Fruit fly (Drosophila melanogaster) whole organism, pupa: Measurements from ENCODE around the gene Prat2.

Experiments
- CG10348 ChIP-seq: fragments of 200-800 bp; sonication (Bioruptor generic); IDR thresholded peaks from 2 replicates; pipeline ENCODE4 v1.3.6; 2022; ENCODE audit warnings: missing biosample characterization, missing genetic modification characterization
- CG12605 ChIP-seq: fragments of 200-800 bp; sonication (Bioruptor generic); IDR thresholded peaks from 2 replicates; pipeline ENCODE4 v1.3.6; 2022; ENCODE audit warnings: missing biosample characterization, missing genetic modification characterization
- CG13204 ChIP-seq: fragments of 200-800 bp; sonication (Bioruptor generic); optimal IDR thresholded peaks from 2 replicates; lab custom pipeline; 2018; ENCODE audit warnings: missing biosample characterization, mild to moderate bottlenecking, missing genetic modification characterization, moderate library complexity
- CG14655 ChIP-seq: fragments of 200-800 bp; sonication (Bioruptor generic); optimal IDR thresholded peaks from 3 replicates; lab custom pipeline; 2017; ENCODE audit warnings: mild to moderate bottlenecking, missing biosample characterization, missing genetic modification reagents, missing genetic modification characterization
- CG15710 ChIP-seq: fragments of 200-800 bp; sonication (Bioruptor generic); optimal IDR thresholded peaks from 2 replicates; lab custom pipeline; 2018; ENCODE audit warnings: missing biosample characterization, mild to moderate bottlenecking, missing genetic modification characterization, moderate library complexity
- CG17806 ChIP-seq: fragments of 200-800 bp; sonication (Bioruptor generic); optimal IDR thresholded peaks from 2 replicates; lab custom pipeline; 2018; ENCODE audit warnings: missing biosample characterization, mild to moderate bottlenecking, missing genetic modification characterization, moderate library complexity
- CG32121 ChIP-seq: fragments of 200-800 bp; sonication (Bioruptor generic); IDR thresholded peaks from 2 replicates; pipeline ENCODE4 v1.3.6; 2022; ENCODE audit warnings: missing biosample characterization, missing genetic modification characterization
- CG34367 ChIP-seq: fragments of 200-800 bp; sonication (Bioruptor generic); optimal IDR thresholded peaks from 2 replicates; lab custom pipeline; 2018; ENCODE audit warnings: missing biosample characterization, mild to moderate bottlenecking, missing genetic modification characterization
- CG4496 ChIP-seq: fragments of 200-800 bp; sonication (Bioruptor generic); IDR thresholded peaks from 3 replicates; pipeline ENCODE4 v1.3.6; 2022; ENCODE audit warnings: missing biosample characterization, missing genetic modification characterization
- CG8159 ChIP-seq: fragments of 200-800 bp; sonication (Bioruptor generic); optimal IDR thresholded peaks from 3 replicates; lab custom pipeline; 2018; ENCODE audit warnings: missing biosample characterization, mild to moderate bottlenecking, missing genetic modification characterization, moderate library complexity
- CG8301 ChIP-seq: fragments of 200-800 bp; sonication (Bioruptor generic); optimal IDR thresholded peaks from 2 replicates; lab custom pipeline; 2018; ENCODE audit warnings: missing biosample characterization, mild to moderate bottlenecking, missing genetic modification characterization
- CG9948 ChIP-seq: fragments of 200-800 bp; sonication (Bioruptor generic); optimal IDR thresholded peaks from 2 replicates; lab custom pipeline; 2018; ENCODE audit warnings: missing biosample characterization, mild to moderate bottlenecking, missing genetic modification characterization, moderate library complexity
- D1 ChIP-seq: fragments of 200-800 bp; sonication (Bioruptor generic); optimal IDR thresholded peaks from 2 replicates; lab custom pipeline; 2018; ENCODE audit warnings: missing biosample characterization, mild to moderate bottlenecking, missing genetic modification characterization, moderate library complexity
- EcR ChIP-seq: fragments of 200-800 bp; sonication (Bioruptor generic); optimal IDR thresholded peaks from 3 replicates; lab custom pipeline; 2019; ENCODE audit warnings: missing biosample characterization, missing genetic modification characterization, mild to moderate bottlenecking, moderate library complexity, missing genetic modification reagents
- Ets98B ChIP-seq: fragments of 200-800 bp; sonication (Bioruptor generic); IDR thresholded peaks from 2 replicates; pipeline ENCODE4 v1.3.6; 2022; ENCODE audit warnings: missing biosample characterization, missing genetic modification characterization
- Pif1A ChIP-seq: fragments of 200-800 bp; sonication (Bioruptor generic); optimal IDR thresholded peaks from 3 replicates; lab custom pipeline; 2016; ENCODE audit warnings: missing biosample characterization, missing genetic modification characterization
- Pif1B ChIP-seq: fragments of 200-800 bp; sonication (Bioruptor generic); optimal IDR thresholded peaks from 3 replicates; lab custom pipeline; 2016; ENCODE audit warnings: missing biosample characterization, missing genetic modification characterization
- Snoo ChIP-seq: fragments of 200-800 bp; sonication (Bioruptor generic); optimal IDR thresholded peaks from 3 replicates; lab custom pipeline; 2017; ENCODE audit warnings: missing biosample characterization, mild to moderate bottlenecking, missing genetic modification characterization, inconsistent platforms
- fd96Ca ChIP-seq: fragments of 200-800 bp; sonication (Bioruptor generic); IDR thresholded peaks from 3 replicates; pipeline ENCODE4 v1.3.6; 2022; ENCODE audit warnings: missing biosample characterization, missing genetic modification characterization
- gl ChIP-seq: fragments of 200-800 bp; sonication (Bioruptor generic); optimal IDR thresholded peaks from 2 replicates; lab custom pipeline; 2018; ENCODE audit warnings: missing biosample characterization, mild to moderate bottlenecking, missing genetic modification characterization
- rn ChIP-seq: fragments of 200-800 bp; sonication (Bioruptor generic); IDR thresholded peaks from 2 replicates; pipeline ENCODE4 v1.3.6; 2022; ENCODE audit warnings: missing biosample characterization, missing genetic modification characterization

Prat2 gene

dm6 chr3L:6914776-6915175 lies at the start of gene Prat2:
Gene Prat2, minus strand, starts transcription at chr3L:6914876.
- TF ChIP-seq CG9948 = no peak
- no peak for TF ChIP-seq Snoo (tag; lab: Kevin White, UChicago)
- TF ChIP-seq CG8301 = no peak
- TF ChIP-seq rn (GFP tag; lab: Robert Waterston, UW) = no peak
- TF ChIP-seq CG8159 (tag; lab: Kevin White, UChicago) = no peak
- TF ChIP-seq Pif1B = no peak

- TF ChIP-seq CG14655 (GFP tag; lab: Kevin White, UChicago) (peak; percentile 87), Pif1B (peak; percentile 57), CG34367 (peak; percentile 82), Pif1A (GFP tag; lab: Kevin White, UChicago) (peak; percentile 82), CG4496 (GFP tag; lab: Robert Waterston, UW) (peak; percentile 71), D1 (tag; lab: Kevin White, UChicago) (no peak), Snoo (tag; lab: Kevin White, UChicago) (peak; percentile 45), CG15710 (tag; lab: Kevin White, UChicago) (peak; percentile 84), CG17806 (tag; lab: Kevin White, UChicago) (peak; percentile 80), CG8159 (tag; lab: Kevin White, UChicago) (peak; percentile 84), Ets98B (GFP tag; lab: Robert Waterston, UW) (peak; percentile 77), CG12605 (GFP tag; lab: Robert Waterston, UW) (peak; percentile 63; the same call in 1 of the 2 replicates), CG13204 (GFP tag; lab: Kevin White, UChicago) (peak; percentile 66), EcR (peak; percentile 95), fd96Ca (GFP tag; lab: Robert Waterston, UW) (no peak), rn (GFP tag; lab: Robert Waterston, UW) (no peak), CG32121 (GFP tag; lab: Robert Waterston, UW) (peak; percentile 55; the same call in 1 of the 2 replicates), CG10348 (GFP tag; lab: Robert Waterston, UW) (no peak), CG8301 (peak; percentile 87), gl (peak; percentile 66), CG9948 (peak; percentile 92)
These were observed 49.3 kb upstream of the Prat2 start for dm6 chr3L:6963792-6964487.

- TF ChIP-seq CG32121 (GFP tag; lab: Robert Waterston, UW) (no peak), gl (no peak), CG12605 (GFP tag; lab: Robert Waterston, UW) (no peak), CG4496 (GFP tag; lab: Robert Waterston, UW) (no peak; the same call in 2 of the 3 replicates), Ets98B (GFP tag; lab: Robert Waterston, UW) (no peak), Pif1B (no peak), Pif1A (GFP tag; lab: Kevin White, UChicago) (no peak), EcR (no peak), CG8301 (no peak), CG8159 (tag; lab: Kevin White, UChicago) (no peak), CG15710 (tag; lab: Kevin White, UChicago) (no peak), D1 (tag; lab: Kevin White, UChicago) (no peak)
These were observed 48.5 kb upstream of the Prat2 start for dm6 chr3L:6963175-6963574.

- TF ChIP-seq EcR (peak; percentile 12), rn (GFP tag; lab: Robert Waterston, UW) (no peak)
These were observed 47.4 kb upstream of the Prat2 start for dm6 chr3L:6961992-6962570.

dm6 chr3L:6957753-6958420 lies 43.2 kb upstream of the Prat2 start, which contains the start of the genes Uqcc1 and Surf1:
Gene Uqcc1, minus strand, starts transcription at chr3L:6958108.
Gene Surf1, plus strand, starts transcription at chr3L:6958346.
- TF ChIP-seq Ets98B (GFP tag; lab: Robert Waterston, UW) = no peak
- TF ChIP-seq CG10348 (GFP tag; lab: Robert Waterston, UW) = no peak
- TF ChIP-seq CG32121 (GFP tag; lab: Robert Waterston, UW) = no peak
- no peak for TF ChIP-seq fd96Ca (GFP tag; lab: Robert Waterston, UW)
- no peak for TF ChIP-seq CG12605 (GFP tag; lab: Robert Waterston, UW)
- TF ChIP-seq CG14655 (GFP tag; lab: Kevin White, UChicago) = no peak
- TF ChIP-seq CG34367 = no peak
- TF ChIP-seq CG8301 = no peak
- no peak for TF ChIP-seq Pif1A (GFP tag; lab: Kevin White, UChicago)
- no peak for TF ChIP-seq D1 (tag; lab: Kevin White, UChicago)
- no peak for TF ChIP-seq CG13204 (GFP tag; lab: Kevin White, UChicago)
- no peak for TF ChIP-seq rn (GFP tag; lab: Robert Waterston, UW)
- no peak for TF ChIP-seq Snoo (tag; lab: Kevin White, UChicago)
- TF ChIP-seq CG17806 (tag; lab: Kevin White, UChicago) = no peak
- no peak for TF ChIP-seq CG8159 (tag; lab: Kevin White, UChicago)
- TF ChIP-seq EcR = no peak
- no peak for TF ChIP-seq Pif1B
- TF ChIP-seq CG15710 (tag; lab: Kevin White, UChicago) = no peak
- no peak for TF ChIP-seq CG4496 (GFP tag; lab: Robert Waterston, UW)
- TF ChIP-seq CG9948 = no peak
